Worm (Caenorhabditis elegans) whole organism, L3 larva: ENCODE measurements around the gene rei-2.

ENCODE experiments used
- ZK546.5 ChIP-seq: sonication (generic microtip); optimal IDR thresholded peaks from 2 replicates; lab custom pipeline; 2017; ENCODE audit warnings: missing biosample characterization, missing genetic modification characterization
- aly-2 ChIP-seq: fragments of 150-350 bp; optimal IDR thresholded peaks from 2 replicates; lab custom pipeline; 2014; ENCODE audit warnings: missing biosample characterization, missing genetic modification characterization
- ama-1 ChIP-seq: fragments of 150-350 bp; optimal IDR thresholded peaks from 2 replicates; lab custom pipeline; 2018
- fos-1 ChIP-seq: fragments of 150-350 bp; optimal IDR thresholded peaks from 2 replicates; lab custom pipeline; 2014; ENCODE audit warnings: missing biosample characterization, missing genetic modification characterization
- jun-1 ChIP-seq: fragments of 150-350 bp; optimal IDR thresholded peaks from 2 replicates; lab custom pipeline; 2014; ENCODE audit warnings: missing biosample characterization, missing genetic modification reagents, missing genetic modification characterization
- nhr-12 ChIP-seq: fragments of 150-350 bp; optimal IDR thresholded peaks from 2 replicates; lab custom pipeline; 2014; ENCODE audit warnings: missing biosample characterization, missing genetic modification characterization
- pha-4 ChIP-seq: fragments of 150-350 bp; optimal IDR thresholded peaks from 2 replicates; lab custom pipeline; 2014; ENCODE audit warnings: missing biosample characterization, missing genetic modification reagents, missing genetic modification characterization
- pqm-1 ChIP-seq: fragments of 150-350 bp; optimal IDR thresholded peaks from 2 replicates; lab custom pipeline; 2017; ENCODE audit warnings: missing biosample characterization, missing genetic modification characterization, inconsistent platforms
- tbx-2 ChIP-seq: sonication (generic microtip); optimal IDR thresholded peaks from 2 replicates; lab custom pipeline; 2016; ENCODE audit warnings: mild to moderate bottlenecking, missing genetic modification characterization, missing compliant biosample characterization

DNA sequence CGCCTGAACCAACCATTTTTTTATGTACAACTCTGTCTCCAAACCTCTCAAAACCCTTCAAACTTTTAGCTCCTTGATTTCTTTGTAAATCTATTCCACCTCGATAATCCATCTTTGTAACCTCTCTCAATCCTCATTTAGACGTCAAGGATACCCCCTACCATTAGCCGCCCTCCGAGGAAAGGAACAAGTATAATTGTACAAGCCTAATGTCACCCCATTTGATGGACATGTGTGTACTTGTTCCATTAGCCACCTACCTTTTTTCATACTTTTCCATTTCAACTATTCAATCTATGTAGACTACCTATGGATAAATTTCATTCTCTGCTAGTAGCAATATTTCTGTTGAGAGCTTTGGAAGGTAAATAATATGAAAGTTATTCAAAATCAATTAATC lies 19.8 kb upstream of the rei-2 start, which contains the start of gene C05D9.4:
- TF ChIP-seq pqm-1 (tag; lab: Kevin White, UChicago) (no peak), tbx-2 (no peak), jun-1 (tag; lab: Kevin White, UChicago) (no peak), ama-1 (no peak), ZK546.5 (tag; lab: Kevin White, UChicago) (no peak), aly-2 (tag; lab: Kevin White, UChicago) (no peak), pha-4 (tag; lab: Kevin White, UChicago) (no peak), nhr-12 (no peak), fos-1 (tag; lab: Kevin White, UChicago) (no peak)
